Fruit fly (Drosophila melanogaster): ENCODE measurements around the gene CG6712.

Gene CG6712

dm6 chr2L:12065683-12066386 is 30.5 kb downstream of the CG6712 start (continued):
- no peak for TF ChIP-seq CG2678 (tag; optimal IDR thresholded peaks at IDR 0.05)
- TF ChIP-seq grau (tag; optimal IDR thresholded peaks at IDR 0.05): peak; percentile 45
- TF ChIP-seq HLHmδ (GFP tag; optimal IDR thresholded peaks at IDR 0.05): no peak
- no peak for TF ChIP-seq pzg (GFP tag; optimal IDR thresholded peaks at IDR 0.05)
- TF ChIP-seq Oaz (GFP tag; IDR thresholded peaks at IDR 0.05): no peak
- no peak for TF ChIP-seq Elba2 (GFP tag; optimal IDR thresholded peaks at IDR 0.05)
- TF ChIP-seq Hr51 (GFP tag; optimal IDR thresholded peaks at IDR 0.05): no peak
- TF ChIP-seq D (optimal IDR thresholded peaks at IDR 0.05): no peak
- TF ChIP-seq D (GFP tag; optimal IDR thresholded peaks at IDR 0.05): peak; percentile 46
- no peak for TF ChIP-seq CG8290 (GFP tag; optimal IDR thresholded peaks at IDR 0.05)
- TF ChIP-seq CG8290 (tag; optimal IDR thresholded peaks at IDR 0.05): no peak
- no peak for TF ChIP-seq nerfin-2 (GFP tag; IDR thresholded peaks at IDR 0.05; ENCODE audit: partially characterized antibody)
- no peak for TF ChIP-seq seq (GFP tag; IDR thresholded peaks at IDR 0.05)
- no peak for TF ChIP-seq CG1832 (GFP tag; optimal IDR thresholded peaks at IDR 0.05)
- peak; percentile 75 for TF ChIP-seq Xrp1 (GFP tag; IDR thresholded peaks at IDR 0.05)
- no peak for TF ChIP-seq pita (GFP tag; optimal IDR thresholded peaks at IDR 0.05)
- TF ChIP-seq CG4282 (GFP tag; optimal IDR thresholded peaks at IDR 0.05): no peak
- no peak for TF ChIP-seq ems (GFP tag; optimal IDR thresholded peaks at IDR 0.05)
- TF ChIP-seq chif (GFP tag; optimal IDR thresholded peaks at IDR 0.05): no peak
- peak; percentile 69 for TF ChIP-seq nmo (GFP tag; optimal IDR thresholded peaks at IDR 0.05)
- no peak for TF ChIP-seq mld (GFP tag; IDR thresholded peaks at IDR 0.05; ENCODE audit: partially characterized antibody)
- TF ChIP-seq dmrt99B (tag; optimal IDR thresholded peaks at IDR 0.05): peak; percentile 67
- TF ChIP-seq CG10366 (GFP tag; IDR thresholded peaks at IDR 0.05): no peak
- no peak for TF ChIP-seq H15 (GFP tag; IDR thresholded peaks at IDR 0.05)
- TF ChIP-seq Six4 (GFP tag; optimal IDR thresholded peaks at IDR 0.05): no peak
- TF ChIP-seq nerfin-1 (tag; optimal IDR thresholded peaks at IDR 0.05): peak; percentile 47
- no peak for TF ChIP-seq CG10565 (GFP tag; optimal IDR thresholded peaks at IDR 0.05)
- peak; percentile 5 for TF ChIP-seq zen (tag; optimal IDR thresholded peaks at IDR 0.05)
- TF ChIP-seq Lpt (GFP tag; optimal IDR thresholded peaks at IDR 0.05): no peak
- peak; percentile 11 for TF ChIP-seq CG30403 (GFP tag; optimal IDR thresholded peaks at IDR 0.05)
- TF ChIP-seq B-H1 (GFP tag; IDR thresholded peaks at IDR 0.05): no peak
- no peak for TF ChIP-seq CG33213 (GFP tag; optimal IDR thresholded peaks at IDR 0.05)
- no peak for TF ChIP-seq wor (GFP tag; IDR thresholded peaks at IDR 0.05)
- TF ChIP-seq CG34224 (GFP tag; IDR thresholded peaks at IDR 0.05; ENCODE audit: partially characterized antibody): no peak
- peak; percentile 52 for TF ChIP-seq gcm (GFP tag; optimal IDR thresholded peaks at IDR 0.05)
- TF ChIP-seq CG12391 (tag; optimal IDR thresholded peaks at IDR 0.05): peak; percentile 58
- TF ChIP-seq CG1529 (GFP tag; optimal IDR thresholded peaks at IDR 0.05): peak; percentile 24
- TF ChIP-seq Ravus (GFP tag; IDR thresholded peaks at IDR 0.05): no peak
- TF ChIP-seq CG10267 (tag; optimal IDR thresholded peaks at IDR 0.05): peak; percentile 64
- TF ChIP-seq CG2712 (tag; optimal IDR thresholded peaks at IDR 0.05): peak; percentile 75
- no peak for TF ChIP-seq HLH3B (GFP tag; IDR thresholded peaks at IDR 0.05)
- TF ChIP-seq hbn (GFP tag; IDR thresholded peaks at IDR 0.05; ENCODE audit: partially characterized antibody): no peak
- TF ChIP-seq CG1792 (GFP tag; optimal IDR thresholded peaks at IDR 0.05): no peak
- TF ChIP-seq bab2 (GFP tag; optimal IDR thresholded peaks at IDR 0.05): no peak
- no peak for TF ChIP-seq CG1602 (GFP tag; optimal IDR thresholded peaks at IDR 0.05)
- peak; percentile 52 for TF ChIP-seq CG7839 (tag; optimal IDR thresholded peaks at IDR 0.05)
- TF ChIP-seq Antp (GFP tag; optimal IDR thresholded peaks at IDR 0.05): no peak
- TF ChIP-seq CG7556 (GFP tag; optimal IDR thresholded peaks at IDR 0.05): peak; percentile 38
- TF ChIP-seq corto (GFP tag; optimal IDR thresholded peaks at IDR 0.05): peak; percentile 15
- no peak for TF ChIP-seq CG7786 (GFP tag; optimal IDR thresholded peaks at IDR 0.05)
- no peak for TF ChIP-seq Dip2 (GFP tag; IDR thresholded peaks at IDR 0.05)

Data from whole organism, embryonic.